Fruit fly (Drosophila melanogaster) whole organism, embryonic: Measurements from ENCODE around the gene fusl.

Experiments
- Atf3 ChIP-seq: fragments of 200-800 bp; sonication (Bioruptor generic); optimal IDR thresholded peaks from 3 replicates; lab custom pipeline; 2016; ENCODE audit warnings: missing biosample characterization, missing genetic modification characterization
- B-H2 ChIP-seq: fragments of 200-800 bp; sonication (Bioruptor generic); optimal IDR thresholded peaks from 2 replicates; lab custom pipeline; 2018; ENCODE audit warnings: missing biosample characterization, mild to moderate bottlenecking, missing genetic modification characterization
- Bteb2 ChIP-seq: fragments of 200-800 bp; sonication (Bioruptor generic); optimal IDR thresholded peaks from 2 replicates; lab custom pipeline; 2016; ENCODE audit warnings: missing biosample characterization, missing genetic modification characterization
- C15 ChIP-seq: fragments of 200-800 bp; sonication (Bioruptor generic); IDR thresholded peaks from 3 replicates; pipeline ENCODE4 v1.3.6; 2022; ENCODE audit warnings: missing biosample characterization, missing genetic modification characterization
- CG1024 ChIP-seq: fragments of 200-800 bp; sonication (Bioruptor generic); IDR thresholded peaks from 2 replicates; pipeline ENCODE4 v1.3.6; 2022; ENCODE audit warnings: missing biosample characterization, missing genetic modification characterization
- CG10979 ChIP-seq: fragments of 200-800 bp; sonication (Bioruptor generic); optimal IDR thresholded peaks from 2 replicates; lab custom pipeline; 2018; ENCODE audit warnings: missing biosample characterization, mild to moderate bottlenecking, missing genetic modification characterization, moderate library complexity
- CG11398 ChIP-seq: fragments of 200-800 bp; sonication (Bioruptor generic); optimal IDR thresholded peaks from 2 replicates; lab custom pipeline; 2016; ENCODE audit warnings: missing biosample characterization, missing genetic modification characterization
- CG11504 ChIP-seq: fragments of 200-800 bp; sonication (Bioruptor generic); optimal IDR thresholded peaks from 3 replicates; lab custom pipeline; 2019; ENCODE audit warnings: missing biosample characterization, mild to moderate bottlenecking, missing genetic modification characterization, moderate library complexity
- CG12104 ChIP-seq: fragments of 200-800 bp; sonication (Bioruptor generic); optimal IDR thresholded peaks from 3 replicates; lab custom pipeline; 2016; ENCODE audit warnings: missing biosample characterization, missing genetic modification characterization
- CG14014 ChIP-seq: fragments of 200-800 bp; sonication (Bioruptor generic); IDR thresholded peaks from 2 replicates; pipeline ENCODE4 v1.3.6; 2022; ENCODE audit warnings: missing biosample characterization, missing genetic modification characterization
- CG15073 ChIP-seq: fragments of 200-800 bp; sonication (Bioruptor generic); optimal IDR thresholded peaks from 2 replicates; lab custom pipeline; 2016; ENCODE audit warnings: missing biosample characterization, missing genetic modification characterization
- CG15514 ChIP-seq: fragments of 200-800 bp; sonication (Bioruptor generic); optimal IDR thresholded peaks from 3 replicates; lab custom pipeline; 2017; ENCODE audit warnings: missing biosample characterization, missing genetic modification characterization, mild to moderate bottlenecking, moderate library complexity, missing genetic modification reagents
- CG17612 ChIP-seq: fragments of 200-800 bp; sonication (Bioruptor generic); IDR thresholded peaks from 2 replicates; pipeline ENCODE4 v1.3.6; 2022; ENCODE audit warnings: missing biosample characterization, missing genetic modification characterization
- CG1792 ChIP-seq: fragments of 200-800 bp; sonication (Bioruptor generic); optimal IDR thresholded peaks from 2 replicates; lab custom pipeline; 2016; ENCODE audit warnings: missing biosample characterization, missing genetic modification characterization
- CG2202 ChIP-seq: fragments of 200-800 bp; sonication (Bioruptor generic); optimal IDR thresholded peaks from 2 replicates; lab custom pipeline; 2018; ENCODE audit warnings: missing biosample characterization, mild to moderate bottlenecking, missing genetic modification characterization
- CG31224 ChIP-seq: fragments of 200-800 bp; sonication (Bioruptor generic); IDR thresholded peaks from 2 replicates; pipeline ENCODE4 v1.3.6; 2022; ENCODE audit warnings: missing biosample characterization, missing genetic modification characterization
- CG31365 ChIP-seq: fragments of 200-800 bp; sonication (Bioruptor generic); optimal IDR thresholded peaks from 2 replicates; lab custom pipeline; 2018; ENCODE audit warnings: missing biosample characterization, mild to moderate bottlenecking, missing genetic modification characterization
- CG31388 ChIP-seq: fragments of 200-800 bp; sonication (Bioruptor generic); optimal IDR thresholded peaks from 2 replicates; lab custom pipeline; 2016; ENCODE audit warnings: missing biosample characterization, missing genetic modification characterization
- CG33557 ChIP-seq: fragments of 200-800 bp; sonication (Bioruptor generic); optimal IDR thresholded peaks from 2 replicates; lab custom pipeline; 2019; ENCODE audit warnings: missing biosample characterization, mild to moderate bottlenecking, missing genetic modification characterization, moderate library complexity
- CG34224 ChIP-seq: fragments of 200-800 bp; sonication (Bioruptor generic); IDR thresholded peaks from 3 replicates; pipeline ENCODE4 v1.3.6; 2022; ENCODE audit warnings: missing biosample characterization, missing genetic modification characterization; ENCODE audit not compliant: partially characterized antibody
- CG4424 ChIP-seq: fragments of 200-800 bp; sonication (Bioruptor generic); optimal IDR thresholded peaks from 3 replicates; lab custom pipeline; 2016; ENCODE audit warnings: missing biosample characterization, missing genetic modification characterization
- CG6175 ChIP-seq: fragments of 200-800 bp; sonication (Bioruptor generic); IDR thresholded peaks from 3 replicates; pipeline ENCODE4 v1.3.6; 2022; ENCODE audit warnings: missing biosample characterization, missing genetic modification characterization
- CG6689 ChIP-seq: fragments of 200-800 bp; sonication (Bioruptor generic); IDR thresholded peaks from 2 replicates; pipeline ENCODE4 v1.3.6; 2022; ENCODE audit warnings: missing biosample characterization, missing genetic modification characterization
- CG7357 ChIP-seq: fragments of 200-800 bp; sonication (Bioruptor generic); IDR thresholded peaks from 3 replicates; pipeline ENCODE4 v1.3.6; 2022; ENCODE audit warnings: missing biosample characterization, missing genetic modification characterization
- CG7963 ChIP-seq: fragments of 200-800 bp; sonication (Bioruptor generic); IDR thresholded peaks from 3 replicates; pipeline ENCODE4 v1.3.6; 2022; ENCODE audit warnings: missing biosample characterization, missing genetic modification characterization; ENCODE audit not compliant: partially characterized antibody
- CG8089 ChIP-seq: fragments of 200-800 bp; sonication (Bioruptor generic); optimal IDR thresholded peaks from 3 replicates; lab custom pipeline; 2016; ENCODE audit warnings: missing biosample characterization, missing genetic modification characterization
- Deaf1 ChIP-seq: fragments of 200-800 bp; optimal IDR thresholded peaks from 3 replicates; lab custom pipeline; 2019; ENCODE audit warnings: missing biosample characterization, mild to moderate bottlenecking, missing genetic modification characterization, moderate library complexity
- Opbp ChIP-seq: fragments of 200-800 bp; sonication (Bioruptor generic); IDR thresholded peaks from 3 replicates; pipeline ENCODE4 v1.3.6; 2022; ENCODE audit warnings: missing biosample characterization, missing genetic modification characterization; ENCODE audit not compliant: partially characterized antibody
- Pdp1 ChIP-seq, 2 experiments: fragments of 200-800 bp; sonication (Bioruptor generic); optimal IDR thresholded peaks; 3 replicates each; lab custom pipeline; 2016; ENCODE audit warnings: missing biosample characterization in 2 of 2, missing genetic modification characterization in 2 of 2, mild to moderate bottlenecking in 1 of 2, moderate library complexity in 1 of 2
- Rx ChIP-seq: fragments of 200-800 bp; sonication (Bioruptor generic); IDR thresholded peaks from 2 replicates; pipeline ENCODE4 v1.3.6; 2022; ENCODE audit warnings: missing biosample characterization, missing genetic modification characterization
- Sox102F ChIP-seq: fragments of 200-800 bp; sonication (Bioruptor generic); optimal IDR thresholded peaks from 2 replicates; lab custom pipeline; 2018; ENCODE audit warnings: missing biosample characterization, mild to moderate bottlenecking, missing genetic modification characterization, moderate library complexity
- Xrp1 ChIP-seq: fragments of 200-800 bp; sonication (Bioruptor generic); IDR thresholded peaks from 2 replicates; pipeline ENCODE4 v1.3.6; 2022; ENCODE audit warnings: missing biosample characterization, missing genetic modification characterization
- ash1 ChIP-seq: fragments of 200-800 bp; sonication (Bioruptor generic); optimal IDR thresholded peaks from 2 replicates; lab custom pipeline; 2018; ENCODE audit warnings: missing biosample characterization, mild to moderate bottlenecking, missing genetic modification characterization
- chif ChIP-seq, 2 experiments: fragments of 200-800 bp; sonication (Bioruptor generic); optimal IDR thresholded peaks; 3 replicates each; lab custom pipeline; 2016; ENCODE audit warnings: missing biosample characterization in 2 of 2, missing genetic modification characterization in 2 of 2
- dati ChIP-seq: fragments of 200-800 bp; sonication (Bioruptor generic); IDR thresholded peaks from 2 replicates; pipeline ENCODE4 v1.3.6; 2022; ENCODE audit warnings: missing biosample characterization, missing genetic modification characterization
- dmrt11E ChIP-seq: fragments of 200-800 bp; sonication (Bioruptor generic); optimal IDR thresholded peaks from 3 replicates; lab custom pipeline; 2018; ENCODE audit warnings: missing biosample characterization, mild to moderate bottlenecking, missing genetic modification characterization, moderate library complexity
- fd3F ChIP-seq: fragments of 200-800 bp; sonication (Bioruptor generic); optimal IDR thresholded peaks from 2 replicates; lab custom pipeline; 2018; ENCODE audit warnings: missing biosample characterization, mild to moderate bottlenecking, missing genetic modification characterization, moderate library complexity
- gfzf ChIP-seq: fragments of 200-800 bp; sonication (Bioruptor generic); optimal IDR thresholded peaks from 2 replicates; lab custom pipeline; 2016; ENCODE audit warnings: missing biosample characterization, mild to moderate bottlenecking, missing genetic modification characterization, moderate library complexity
- grau ChIP-seq: fragments of 200-800 bp; optimal IDR thresholded peaks from 3 replicates; lab custom pipeline; 2019; ENCODE audit warnings: missing biosample characterization, mild to moderate bottlenecking, missing genetic modification characterization, moderate library complexity
- gro ChIP-seq: fragments of 200-800 bp; sonication (Bioruptor generic); optimal IDR thresholded peaks from 2 replicates; lab custom pipeline; 2016; ENCODE audit warnings: missing biosample characterization, missing genetic modification characterization
- gt ChIP-seq: fragments of 200-800 bp; sonication (Bioruptor generic); IDR thresholded peaks from 2 replicates; pipeline ENCODE4 v1.3.6; 2022; ENCODE audit warnings: missing biosample characterization, missing genetic modification characterization
- kni ChIP-seq: fragments of 200-800 bp; sonication (Bioruptor generic); optimal IDR thresholded peaks from 3 replicates; lab custom pipeline; 2017; ENCODE audit warnings: mild to moderate bottlenecking, missing biosample characterization, missing genetic modification reagents, missing genetic modification characterization
- lab ChIP-seq: fragments of 200-800 bp; sonication (Bioruptor generic); optimal IDR thresholded peaks from 3 replicates; lab custom pipeline; 2017; ENCODE audit warnings: missing biosample characterization, missing genetic modification characterization, mild to moderate bottlenecking, moderate library complexity, missing genetic modification reagents
- nmo ChIP-seq: fragments of 200-800 bp; sonication (Bioruptor generic); optimal IDR thresholded peaks from 2 replicates; lab custom pipeline; 2018; ENCODE audit warnings: missing biosample characterization, mild to moderate bottlenecking, missing genetic modification characterization, moderate library complexity
- p53 ChIP-seq: fragments of 200-800 bp; sonication (Bioruptor generic); optimal IDR thresholded peaks from 2 replicates; lab custom pipeline; 2016; ENCODE audit warnings: missing biosample characterization, missing genetic modification characterization
- pho ChIP-seq: fragments of 200-800 bp; sonication (Bioruptor generic); optimal IDR thresholded peaks from 2 replicates; lab custom pipeline; 2016; ENCODE audit warnings: missing biosample characterization, missing genetic modification characterization
- phol ChIP-seq: fragments of 200-800 bp; sonication (Bioruptor generic); optimal IDR thresholded peaks from 3 replicates; lab custom pipeline; 2018; ENCODE audit warnings: missing biosample characterization, mild to moderate bottlenecking, missing genetic modification characterization, moderate library complexity
- slp2 ChIP-seq: fragments of 200-800 bp; sonication (Bioruptor generic); optimal IDR thresholded peaks from 2 replicates; lab custom pipeline; 2016; ENCODE audit warnings: missing biosample characterization, missing genetic modification characterization
- sob ChIP-seq: fragments of 200-800 bp; sonication (Bioruptor generic); IDR thresholded peaks from 2 replicates; pipeline ENCODE4 v1.3.6; 2022; ENCODE audit warnings: missing biosample characterization, missing genetic modification characterization
- vvl ChIP-seq: fragments of 200-800 bp; sonication (Bioruptor generic); IDR thresholded peaks from 2 replicates; pipeline ENCODE4 v1.3.6; 2022; ENCODE audit warnings: missing biosample characterization, missing genetic modification characterization
- wor ChIP-seq: fragments of 200-800 bp; sonication (Bioruptor generic); IDR thresholded peaks from 2 replicates; pipeline ENCODE4 v1.3.6; 2022; ENCODE audit warnings: missing biosample characterization, missing genetic modification characterization
- zen2 ChIP-seq: fragments of 200-800 bp; sonication (Bioruptor generic); IDR thresholded peaks from 3 replicates; pipeline ENCODE4 v1.3.6; 2022; ENCODE audit warnings: missing biosample characterization, missing genetic modification characterization; ENCODE audit not compliant: partially characterized antibody

Gene fusl

DNA sequence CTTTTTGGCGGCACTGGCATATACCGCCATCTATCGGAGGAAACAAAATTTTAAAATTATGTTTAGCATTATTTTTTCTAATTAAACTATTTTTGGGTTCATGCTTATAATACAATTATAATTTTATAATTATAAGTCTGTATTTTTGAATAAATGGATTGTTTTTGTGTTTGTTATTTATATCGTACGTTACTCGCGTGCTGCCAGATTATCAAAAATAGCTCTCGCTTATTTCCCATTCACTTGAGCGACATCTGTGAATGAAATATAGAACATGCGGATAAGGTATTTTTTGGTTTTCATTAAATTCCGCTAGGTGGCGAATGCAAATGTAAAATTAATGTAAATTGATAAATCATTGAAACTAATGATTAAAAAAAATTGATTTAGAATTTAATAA lies 28.0 kb upstream of the fusl start (continued):
- TF ChIP-seq gfzf (no peak), CG7357 (GFP tag; lab: Robert Waterston, UW) (no peak), CG6175 (GFP tag; lab: Robert Waterston, UW) (no peak), CG31365 (tag; lab: Kevin White, UChicago) (no peak), Sox102F (GFP tag; lab: Kevin White, UChicago) (peak; percentile 31), CG31388 (GFP tag; lab: Kevin White, UChicago) (no peak), Xrp1 (GFP tag; lab: Robert Waterston, UW) (no peak), nmo (GFP tag; lab: Kevin White, UChicago) (peak; percentile 33), lab (GFP tag; lab: Kevin White, UChicago) (no peak), p53 (no peak), CG17612 (GFP tag; lab: Robert Waterston, UW) (no peak), C15 (GFP tag; lab: Robert Waterston, UW) (no peak), sob (GFP tag; lab: Robert Waterston, UW) (no peak), CG12104 (GFP tag; lab: Kevin White, UChicago) (no peak), Pdp1 (GFP tag; optimal IDR thresholded peaks at IDR 0.05; lab: Kevin White, UChicago) (no peak), vvl (GFP tag; lab: Robert Waterston, UW) (0 out of 2 replicates have a peak, but pooled peaks have one; percentile 11), CG15514 (GFP tag; lab: Kevin White, UChicago) (no peak), slp2 (no peak), pho (GFP tag; lab: Kevin White, UChicago) (no peak), CG1024 (GFP tag; lab: Robert Waterston, UW) (no peak), CG7963 (GFP tag; lab: Robert Waterston, UW) (no peak), Deaf1 (no peak), Opbp (peak; percentile 34; the same call in 1 of the 3 replicates), chif (GFP tag; optimal IDR thresholded peaks at IDR 0.05; lab: Kevin White, UChicago) (peak in 1 of 2 experiments; percentile 0), zen2 (GFP tag; lab: Robert Waterston, UW) (no peak), gro (no peak), Rx (GFP tag; lab: Robert Waterston, UW) (no peak), dmrt11E (peak; percentile 35), CG31224 (GFP tag; lab: Robert Waterston, UW) (no peak), CG10979 (tag; lab: Kevin White, UChicago) (peak; percentile 18), grau (tag; lab: Kevin White, UChicago) (peak; percentile 31), gt (GFP tag; lab: Robert Waterston, UW) (no peak), ash1 (GFP tag; lab: Kevin White, UChicago) (no peak), B-H2 (GFP tag; lab: Kevin White, UChicago) (no peak), CG11504 (tag; lab: Kevin White, UChicago) (peak; percentile 58), fd3F (GFP tag; lab: Kevin White, UChicago) (peak; percentile 1), CG33557 (GFP tag; lab: Kevin White, UChicago) (peak; percentile 5), CG11398 (GFP tag; lab: Kevin White, UChicago) (no peak), Atf3 (GFP tag; lab: Kevin White, UChicago) (no peak), kni (no peak), CG6689 (GFP tag; lab: Robert Waterston, UW) (no peak), wor (no peak), phol (peak; percentile 24), dati (no peak), Bteb2 (GFP tag; lab: Kevin White, UChicago) (no peak), CG4424 (peak; percentile 0), CG1792 (no peak), CG14014 (GFP tag; lab: Robert Waterston, UW) (no peak), CG15073 (GFP tag; lab: Kevin White, UChicago) (no peak), CG2202 (no peak), CG8089 (GFP tag; lab: Kevin White, UChicago) (no peak), CG34224 (GFP tag; lab: Robert Waterston, UW) (no peak)
